Worm (Caenorhabditis elegans) whole organism, late embryonic: Measurements from ENCODE around the gene srz-12.

ENCODE experiments used
- Y22D7AL.16 ChIP-seq: sonication (generic microtip); optimal IDR thresholded peaks from 2 replicates; lab custom pipeline; 2016; ENCODE audit warnings: missing genetic modification characterization, missing compliant biosample characterization
- ahr-1 ChIP-seq: sonication (generic microtip); optimal IDR thresholded peaks from 2 replicates; lab custom pipeline; 2016; ENCODE audit warnings: missing genetic modification characterization, missing compliant biosample characterization
- ama-1 ChIP-seq: fragments of 150-350 bp; optimal IDR thresholded peaks from 2 replicates; lab custom pipeline; 2014
- pha-4 ChIP-seq: fragments of 150-350 bp; optimal IDR thresholded peaks from 2 replicates; lab custom pipeline; 2018; ENCODE audit warnings: missing biosample characterization, missing genetic modification reagents, missing genetic modification characterization
- tbx-7 ChIP-seq: sonication (generic microtip); optimal IDR thresholded peaks from 2 replicates; lab custom pipeline; 2016; ENCODE audit warnings: missing genotype, missing genetic modification characterization, missing compliant biosample characterization

ce11 chrV:15865839-15866238, 3.3 kb upstream of the srz-12 start, which contains the start of gene srh-293:
- TF ChIP-seq tbx-7 (no peak), ahr-1 (tag; lab: Kevin White, UChicago) (no peak), pha-4 (no peak), Y22D7AL.16 (tag; lab: Kevin White, UChicago) (no peak), ama-1 (lab: Kevin White, UChicago) (no peak)
